Worm (Caenorhabditis elegans) whole organism, early embryonic: ENCODE measurements around the gene F09E5.11.
A peak's percentile ranks its signal among the peaks of the same experiment; 100 is the strongest.

ENCODE experiments used
- B0310.2 ChIP-seq: sonication (generic microtip); optimal IDR thresholded peaks from 2 replicates; lab custom pipeline; 2016; ENCODE audit warnings: mild to moderate bottlenecking, missing genetic modification characterization, missing compliant biosample characterization
- F13C5.2 ChIP-seq: sonication (generic microtip); optimal IDR thresholded peaks from 2 replicates; lab custom pipeline; 2017; ENCODE audit warnings: mild to moderate bottlenecking, missing genetic modification characterization, inconsistent platforms, missing compliant biosample characterization
- aly-1 ChIP-seq: sonication (generic microtip); optimal IDR thresholded peaks from 2 replicates; lab custom pipeline; 2016; ENCODE audit warnings: missing genetic modification characterization, missing compliant biosample characterization
- ama-1 ChIP-seq: fragments of 150-350 bp; optimal IDR thresholded peaks from 2 replicates; lab custom pipeline; 2014
- ceh-13 ChIP-seq: fragments of 200-800 bp; sonication (Bioruptor generic); optimal IDR thresholded peaks from 2 replicates; lab custom pipeline; 2018; ENCODE audit warnings: mild to moderate bottlenecking, missing genetic modification characterization, missing compliant biosample characterization
- ceh-36 ChIP-seq: sonication (generic microtip); optimal IDR thresholded peaks from 2 replicates; lab custom pipeline; 2016; ENCODE audit warnings: missing genetic modification characterization, inconsistent platforms, missing compliant biosample characterization
- ets-7 ChIP-seq: sonication (generic microtip); optimal IDR thresholded peaks from 2 replicates; lab custom pipeline; 2016; ENCODE audit warnings: missing genotype, missing genetic modification characterization, missing compliant biosample characterization
- flt-1 ChIP-seq: fragments of 200-800 bp; sonication (Bioruptor generic); IDR thresholded peaks from 2 replicates; pipeline ENCODE4 v1.3.6; 2022; ENCODE audit warnings: missing genetic modification characterization, missing compliant biosample characterization
- hmbx-1 ChIP-seq: sonication (generic microtip); optimal IDR thresholded peaks from 2 replicates; lab custom pipeline; 2016; ENCODE audit warnings: mild to moderate bottlenecking, missing genetic modification characterization, missing compliant biosample characterization
- hmg-4 ChIP-seq: fragments of 200-800 bp; sonication (Bioruptor generic); optimal IDR thresholded peaks from 2 replicates; lab custom pipeline; 2018; ENCODE audit warnings: mild to moderate bottlenecking, missing genetic modification characterization, missing compliant biosample characterization
- hnd-1 ChIP-seq: sonication (generic microtip); optimal IDR thresholded peaks from 2 replicates; lab custom pipeline; 2016; ENCODE audit warnings: missing genetic modification characterization, missing compliant biosample characterization
- pes-1 ChIP-seq: fragments of 200-800 bp; sonication (Bioruptor generic); IDR thresholded peaks from 2 replicates; pipeline ENCODE4 v1.3.6; 2022; ENCODE audit warnings: missing genetic modification reagents, missing genetic modification characterization, missing compliant biosample characterization
- scrt-1 ChIP-seq: fragments of 200-800 bp; sonication (Bioruptor generic); IDR thresholded peaks from 2 replicates; pipeline ENCODE4 v1.3.6; 2022; ENCODE audit warnings: missing genetic modification characterization, missing compliant biosample characterization
- sea-1 ChIP-seq: fragments of 200-800 bp; sonication (Bioruptor generic); conservative IDR thresholded peaks from 2 replicates; pipeline ENCODE4 v1.3.6; 2022; ENCODE audit warnings: missing genetic modification characterization, missing compliant biosample characterization
- tbx-11 ChIP-seq: fragments of 200-800 bp; sonication (Bioruptor generic); IDR thresholded peaks from 2 replicates; pipeline ENCODE4 v1.3.6; 2022; ENCODE audit warnings: missing genetic modification characterization, missing compliant biosample characterization
- tbx-37 ChIP-seq: fragments of 200-800 bp; sonication (Bioruptor generic); conservative IDR thresholded peaks from 2 replicates; pipeline ENCODE4 v1.3.6; 2022; ENCODE audit warnings: missing genetic modification reagents, missing genetic modification characterization, missing compliant biosample characterization
- tra-4 ChIP-seq: sonication (generic microtip); optimal IDR thresholded peaks from 2 replicates; lab custom pipeline; 2017; ENCODE audit warnings: missing genetic modification characterization, missing compliant biosample characterization

The F09E5.11 gene

DNA sequence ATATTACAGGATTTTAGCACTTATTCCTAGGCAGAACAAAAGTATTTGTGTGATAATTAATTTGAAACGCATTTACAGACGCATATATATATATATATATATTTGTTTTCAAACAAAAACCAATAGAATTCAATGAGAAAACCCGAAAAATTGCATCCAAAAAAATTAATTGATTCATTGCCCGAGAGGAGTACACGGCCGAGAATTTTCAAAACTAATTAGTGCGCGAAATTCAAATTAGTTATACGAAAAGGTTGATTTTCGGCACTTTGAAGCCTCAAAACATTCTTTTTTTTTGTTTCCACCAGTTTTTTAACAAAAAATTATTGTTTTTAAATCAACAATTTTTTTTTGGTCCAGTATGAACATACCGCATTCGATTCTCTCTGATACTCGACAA, 33.5 kb upstream of the F09E5.11 start:
- no peak for TF ChIP-seq hnd-1 (tag; lab: Kevin White, UChicago)
- no peak for TF ChIP-seq ama-1 (lab: Kevin White, UChicago)
- no peak for TF ChIP-seq F13C5.2 (tag; lab: Kevin White, UChicago)
- no peak for TF ChIP-seq flt-1
- TF ChIP-seq tbx-37: no peak
- TF ChIP-seq sea-1: no peak
- TF ChIP-seq ceh-36 (tag; lab: Kevin White, UChicago): no peak
- no peak for TF ChIP-seq B0310.2 (tag; lab: Kevin White, UChicago)
- TF ChIP-seq pes-1 (GFP tag; lab: Robert Waterston, UW): no peak
- no peak for TF ChIP-seq tra-4 (tag; lab: Kevin White, UChicago)

DNA sequence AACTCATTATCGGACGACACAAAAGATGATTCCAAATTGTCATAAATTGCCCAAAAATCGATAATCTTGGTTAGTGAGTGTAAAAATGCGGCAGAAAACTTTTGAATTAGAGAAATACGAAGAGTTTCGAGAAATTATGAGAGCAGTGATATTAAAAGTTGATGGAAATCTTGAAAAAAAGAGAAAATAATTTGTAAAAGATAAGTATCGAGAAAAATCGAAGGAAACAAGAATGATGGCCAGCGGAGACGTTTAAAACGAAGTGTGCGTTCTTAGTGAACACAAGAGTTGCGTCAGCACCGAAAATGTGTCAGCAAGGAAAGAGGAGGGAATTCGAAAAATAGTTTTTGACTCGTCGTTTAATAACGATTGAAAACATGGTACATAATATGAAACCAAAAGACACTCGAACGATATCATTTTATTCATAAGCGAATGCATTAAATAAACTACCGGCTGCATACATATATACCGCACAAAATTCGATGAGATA, 31.9 kb upstream of the F09E5.11 start, which contains the start of gene ndx-6:
ndx-6 (minus strand) TSS at position 51 of the 493 bp plus-strand sequence.
- TF ChIP-seq aly-1 (tag; lab: Kevin White, UChicago): no peak
- no peak for TF ChIP-seq ceh-13 (GFP tag; lab: Kevin White, UChicago)
- TF ChIP-seq ets-7 (tag; lab: Kevin White, UChicago): peak; percentile 20
- TF ChIP-seq flt-1: no peak
- TF ChIP-seq tra-4 (tag; lab: Kevin White, UChicago): no peak
- TF ChIP-seq scrt-1 (GFP tag; lab: Robert Waterston, UW): no peak
- peak; percentile 7 for TF ChIP-seq hmbx-1 (tag; lab: Kevin White, UChicago)
- TF ChIP-seq tbx-37: peak; percentile 45; the same call in 1 of the 2 replicates
- TF ChIP-seq pes-1 (GFP tag; lab: Robert Waterston, UW): peak; percentile 66
- no peak for TF ChIP-seq hnd-1 (tag; lab: Kevin White, UChicago)
- no peak for TF ChIP-seq ama-1 (lab: Kevin White, UChicago)
- TF ChIP-seq ceh-36 (tag; lab: Kevin White, UChicago): peak; percentile 30
- TF ChIP-seq F13C5.2 (tag; lab: Kevin White, UChicago): peak; percentile 56
- no peak for TF ChIP-seq sea-1
- no peak for TF ChIP-seq hmg-4
- TF ChIP-seq B0310.2 (tag; lab: Kevin White, UChicago): no peak
- TF ChIP-seq tbx-11 (GFP tag; lab: Robert Waterston, UW): no peak

DNA sequence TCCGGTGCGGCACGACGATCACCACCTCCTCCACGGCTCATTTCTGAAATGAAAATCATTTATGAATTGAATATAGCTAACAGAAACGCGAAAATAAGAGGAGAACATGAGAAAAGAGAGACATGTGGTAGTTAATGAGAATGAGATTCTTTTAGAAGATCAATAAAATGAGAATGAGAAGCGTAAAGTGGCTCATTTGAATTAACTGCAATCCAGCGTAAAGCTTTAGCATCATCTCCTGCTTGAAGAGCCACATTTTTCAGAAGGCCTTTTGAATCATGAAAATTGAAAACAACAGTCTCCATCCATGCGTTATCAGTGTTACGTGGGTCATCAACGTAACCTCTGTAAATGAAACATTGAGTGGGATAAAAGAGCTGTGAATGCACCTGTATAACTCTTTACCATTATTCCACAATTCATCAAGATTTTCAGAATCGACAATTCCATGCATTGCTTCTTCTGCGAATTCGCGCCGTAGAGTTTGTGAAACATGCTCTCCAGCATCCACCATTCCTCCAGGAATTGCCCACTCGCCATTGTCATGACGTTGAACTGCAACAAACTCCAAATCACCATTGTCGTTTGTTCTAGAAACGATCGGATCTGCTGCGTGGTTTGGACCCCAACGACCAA, 30.9 kb upstream of the F09E5.11 start, which contains the start of gene rsp-4:
rsp-4 (minus strand) TSS at position 51 of the 636 bp plus-strand sequence.
- no peak for TF ChIP-seq tbx-37
- TF ChIP-seq sea-1: no peak
- no peak for TF ChIP-seq ceh-36 (tag; lab: Kevin White, UChicago)
- TF ChIP-seq scrt-1 (GFP tag; lab: Robert Waterston, UW): no peak
- no peak for TF ChIP-seq hnd-1 (tag; lab: Kevin White, UChicago)
- TF ChIP-seq B0310.2 (tag; lab: Kevin White, UChicago): no peak
- no peak for TF ChIP-seq hmbx-1 (tag; lab: Kevin White, UChicago)
- no peak for TF ChIP-seq hmg-4
- TF ChIP-seq tra-4 (tag; lab: Kevin White, UChicago): no peak
- TF ChIP-seq tbx-11 (GFP tag; lab: Robert Waterston, UW): no peak
- TF ChIP-seq aly-1 (tag; lab: Kevin White, UChicago): no peak
- no peak for TF ChIP-seq ets-7 (tag; lab: Kevin White, UChicago)
- TF ChIP-seq ceh-13 (GFP tag; lab: Kevin White, UChicago): no peak
- no peak for TF ChIP-seq pes-1 (GFP tag; lab: Robert Waterston, UW)
- TF ChIP-seq ama-1 (lab: Kevin White, UChicago): no peak
- TF ChIP-seq flt-1: no peak
- TF ChIP-seq F13C5.2 (tag; lab: Kevin White, UChicago): no peak

DNA sequence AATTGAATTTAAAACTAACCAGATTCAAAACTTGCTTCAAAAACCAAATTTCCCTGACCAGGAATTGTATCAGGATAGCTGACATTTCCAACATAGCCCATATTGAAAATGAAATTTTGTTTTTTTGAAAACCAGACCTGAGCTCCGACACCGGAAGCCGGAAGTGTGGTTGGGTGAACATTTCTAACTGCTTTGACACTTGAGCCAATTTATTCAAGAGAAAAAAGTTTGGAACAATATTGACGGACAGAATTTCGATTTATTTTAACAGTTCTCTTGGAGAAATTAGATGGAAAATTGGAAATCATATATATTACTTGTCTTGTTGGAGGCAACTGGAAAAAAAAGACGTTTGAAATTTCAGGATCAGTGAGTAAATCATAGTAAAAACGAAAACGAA, 29.2 kb upstream of the F09E5.11 start, which contains the start of gene ccpp-6:
ccpp-6 (minus strand) TSS at position 101 of the 400 bp plus-strand sequence.
- TF ChIP-seq aly-1 (tag; lab: Kevin White, UChicago): no peak
- no peak for TF ChIP-seq hmbx-1 (tag; lab: Kevin White, UChicago)
- no peak for TF ChIP-seq pes-1 (GFP tag; lab: Robert Waterston, UW)

DNA sequence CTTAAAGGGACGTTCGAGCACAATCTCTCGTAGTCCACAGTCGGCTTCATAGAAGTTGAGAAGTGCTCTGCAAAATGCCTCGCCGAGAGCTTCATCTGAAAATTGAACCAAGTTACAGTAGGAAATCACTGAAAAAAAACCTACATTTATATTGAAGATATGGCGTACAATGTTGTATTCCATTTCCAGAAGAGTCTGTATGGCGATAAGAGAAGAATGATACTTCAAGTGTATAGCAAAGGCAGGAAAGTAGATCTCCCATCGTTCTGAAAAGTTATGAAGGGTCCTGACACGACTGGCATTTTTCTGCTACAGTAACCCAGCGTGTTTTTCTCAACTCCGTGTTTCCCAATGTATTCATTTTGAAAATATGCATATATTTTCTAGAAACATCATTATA, 26.3 kb upstream of the F09E5.11 start:
- TF ChIP-seq ets-7 (tag; lab: Kevin White, UChicago): no peak
- TF ChIP-seq tbx-11 (GFP tag; lab: Robert Waterston, UW): no peak
- no peak for TF ChIP-seq hmg-4
- no peak for TF ChIP-seq tbx-37
- TF ChIP-seq aly-1 (tag; lab: Kevin White, UChicago): no peak
- no peak for TF ChIP-seq pes-1 (GFP tag; lab: Robert Waterston, UW)
- no peak for TF ChIP-seq ceh-36 (tag; lab: Kevin White, UChicago)
- no peak for TF ChIP-seq scrt-1 (GFP tag; lab: Robert Waterston, UW)
- TF ChIP-seq ceh-13 (GFP tag; lab: Kevin White, UChicago): no peak
- no peak for TF ChIP-seq B0310.2 (tag; lab: Kevin White, UChicago)
- TF ChIP-seq sea-1: no peak
- no peak for TF ChIP-seq tra-4 (tag; lab: Kevin White, UChicago)
- no peak for TF ChIP-seq ama-1 (lab: Kevin White, UChicago)
- TF ChIP-seq hmbx-1 (tag; lab: Kevin White, UChicago): no peak
- no peak for TF ChIP-seq flt-1
- TF ChIP-seq hnd-1 (tag; lab: Kevin White, UChicago): no peak
- no peak for TF ChIP-seq F13C5.2 (tag; lab: Kevin White, UChicago)

DNA sequence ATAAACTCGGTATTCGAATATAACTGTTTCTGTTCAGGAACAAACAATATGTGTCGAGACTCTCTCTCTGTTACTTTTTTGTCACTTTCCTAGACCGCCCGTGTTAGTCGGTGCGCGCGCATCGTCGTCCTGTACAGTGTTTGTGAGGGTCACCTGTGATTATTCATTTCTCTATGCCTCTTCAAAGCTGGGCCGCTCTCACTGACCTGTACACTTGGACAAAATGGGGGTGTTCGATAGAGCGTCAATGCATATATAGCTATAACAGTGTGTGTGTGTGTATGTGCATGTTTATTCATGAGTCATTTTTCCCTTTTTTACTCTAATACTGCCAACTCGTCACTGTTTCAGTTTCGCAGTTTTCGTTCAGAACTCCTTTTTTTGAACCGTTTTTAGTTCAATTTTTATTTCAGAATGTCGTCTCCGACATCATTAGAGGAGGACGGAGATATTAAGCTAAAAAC, 21.7 kb upstream of the F09E5.11 start, which contains the start of gene pkc-3:
pkc-3 (plus strand) TSS at position 414 of the 464 bp plus-strand sequence.
- TF ChIP-seq tbx-11 (GFP tag; lab: Robert Waterston, UW) (no peak), hmg-4 (peak; percentile 41), ama-1 (lab: Kevin White, UChicago) (no peak), tra-4 (tag; lab: Kevin White, UChicago) (no peak), tbx-37 (no peak)

DNA sequence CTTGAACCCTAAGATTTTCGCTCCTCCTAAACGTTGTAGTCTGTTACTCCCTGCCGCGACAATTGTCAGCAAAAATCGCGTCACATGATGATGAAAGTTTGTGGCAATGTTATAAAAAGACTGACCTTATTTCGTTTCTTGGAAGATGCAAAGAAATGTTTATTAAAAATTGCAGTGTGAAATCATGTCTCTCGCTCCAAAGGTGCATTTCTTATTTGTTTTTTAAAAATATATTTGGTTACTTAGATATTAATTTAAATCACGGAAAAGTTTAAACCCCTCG, 20.2 kb upstream of the F09E5.11 start:
- TF ChIP-seq tbx-11 (GFP tag; lab: Robert Waterston, UW): no peak
- TF ChIP-seq sea-1: no peak
- TF ChIP-seq tra-4 (tag; lab: Kevin White, UChicago): no peak
- no peak for TF ChIP-seq ama-1 (lab: Kevin White, UChicago)
- no peak for TF ChIP-seq hmg-4
- TF ChIP-seq ceh-36 (tag; lab: Kevin White, UChicago): no peak
- TF ChIP-seq flt-1: no peak
